Worm (Caenorhabditis elegans) whole organism, young adult: ENCODE results near the gene sand-1.

Source experiments
- B0035.1 ChIP-seq: sonication (generic microtip); optimal IDR thresholded peaks from 2 replicates; lab custom pipeline; 2016; ENCODE audit warnings: missing genetic modification characterization, mild to moderate bottlenecking, missing compliant biosample characterization, missing genotype, missing genetic modification reagents
- C17E4.6 ChIP-seq: fragments of 200-800 bp; sonication (Bioruptor generic); IDR thresholded peaks from 2 replicates; pipeline ENCODE4 v1.3.6; 2022; ENCODE audit warnings: missing genetic modification reagents, missing genetic modification characterization, missing compliant biosample characterization
- F39B2.1 ChIP-seq: fragments of 200-800 bp; sonication (Bioruptor generic); IDR thresholded peaks from 2 replicates; pipeline ENCODE4 v1.3.6; 2022; ENCODE audit warnings: missing genetic modification reagents, missing genetic modification characterization, missing compliant biosample characterization
- F55B11.4 ChIP-seq: sonication (generic microtip); optimal IDR thresholded peaks from 2 replicates; lab custom pipeline; 2016; ENCODE audit warnings: missing compliant biosample characterization, missing genetic modification characterization, borderline replicate concordance; ENCODE audit not compliant: insufficient read depth
- F57A8.1 ChIP-seq: fragments of 200-800 bp; sonication (Bioruptor generic); optimal IDR thresholded peaks from 2 replicates; lab custom pipeline; 2018; ENCODE audit warnings: mild to moderate bottlenecking, missing genetic modification characterization, moderate library complexity, missing compliant biosample characterization
- F57C9.4 ChIP-seq: sonication (generic microtip); optimal IDR thresholded peaks from 2 replicates; lab custom pipeline; 2017; ENCODE audit warnings: mild to moderate bottlenecking, missing genetic modification characterization, missing compliant biosample characterization
- K11D2.4 ChIP-seq: fragments of 200-800 bp; sonication (Bioruptor generic); IDR thresholded peaks from 2 replicates; pipeline ENCODE4 v1.3.6; 2022; ENCODE audit warnings: missing genetic modification reagents, missing genetic modification characterization, missing compliant biosample characterization
- T07F8.4 ChIP-seq: sonication (generic microtip); optimal IDR thresholded peaks from 2 replicates; lab custom pipeline; 2016; ENCODE audit warnings: mild to moderate bottlenecking, missing genetic modification characterization, moderate library complexity, missing compliant biosample characterization
- Y95B8A.8 ChIP-seq: fragments of 200-800 bp; sonication (Bioruptor generic); IDR thresholded peaks from 2 replicates; pipeline ENCODE4 v1.3.6; 2022; ENCODE audit warnings: missing genetic modification reagents, missing genetic modification characterization, missing compliant biosample characterization
- akir-1 ChIP-seq: fragments of 200-800 bp; sonication (Bioruptor generic); optimal IDR thresholded peaks from 2 replicates; lab custom pipeline; 2018; ENCODE audit warnings: mild to moderate bottlenecking, missing genetic modification characterization, moderate library complexity, missing compliant biosample characterization
- aptf-3 ChIP-seq: fragments of 200-800 bp; sonication (Bioruptor generic); IDR thresholded peaks from 2 replicates; pipeline ENCODE4 v1.3.6; 2022; ENCODE audit warnings: missing genetic modification characterization, missing compliant biosample characterization
- attf-3 ChIP-seq: fragments of 200-800 bp; sonication (Bioruptor generic); conservative IDR thresholded peaks from 2 replicates; pipeline ENCODE4 v1.3.6; 2022; ENCODE audit warnings: missing genetic modification reagents, missing genetic modification characterization, missing compliant biosample characterization
- attf-6 ChIP-seq: fragments of 200-800 bp; sonication (Bioruptor generic); IDR thresholded peaks from 2 replicates; pipeline ENCODE4 v1.3.6; 2022; ENCODE audit warnings: missing genetic modification reagents, missing genetic modification characterization, missing compliant biosample characterization
- ceh-40 ChIP-seq: fragments of 200-800 bp; sonication (Bioruptor generic); IDR thresholded peaks from 2 replicates; pipeline ENCODE4 v1.3.6; 2022; ENCODE audit warnings: missing genetic modification characterization, missing compliant biosample characterization
- ceh-79 ChIP-seq: sonication (generic microtip); optimal IDR thresholded peaks from 2 replicates; lab custom pipeline; 2017; ENCODE audit warnings: mild to moderate bottlenecking, missing genetic modification characterization, missing compliant biosample characterization
- chd-7 ChIP-seq: sonication (generic microtip); optimal IDR thresholded peaks from 2 replicates; lab custom pipeline; 2016; ENCODE audit warnings: mild to moderate bottlenecking, missing genetic modification characterization, moderate library complexity, missing compliant biosample characterization
- die-1 ChIP-seq: sonication (generic microtip); optimal IDR thresholded peaks from 2 replicates; lab custom pipeline; 2016; ENCODE audit warnings: missing genotype, mild to moderate bottlenecking, missing genetic modification characterization, missing compliant biosample characterization
- efl-1 ChIP-seq: fragments of 150-350 bp; optimal IDR thresholded peaks from 2 replicates; lab custom pipeline; 2014; ENCODE audit warnings: missing biosample characterization, missing genetic modification reagents, missing genetic modification characterization
- egl-18 ChIP-seq: fragments of 200-800 bp; sonication (Bioruptor generic); IDR thresholded peaks from 2 replicates; pipeline ENCODE4 v1.3.6; 2022; ENCODE audit warnings: missing genetic modification reagents, missing genetic modification characterization, missing compliant biosample characterization
- egrh-3 ChIP-seq: fragments of 200-800 bp; sonication (Bioruptor generic); IDR thresholded peaks from 2 replicates; pipeline ENCODE4 v1.3.6; 2022; ENCODE audit warnings: missing genetic modification reagents, missing genetic modification characterization, missing compliant biosample characterization
- ets-4 ChIP-seq: fragments of 200-800 bp; sonication (Bioruptor generic); optimal IDR thresholded peaks from 2 replicates; lab custom pipeline; 2018; ENCODE audit warnings: mild to moderate bottlenecking, missing genetic modification characterization, missing compliant biosample characterization
- fkh-3 ChIP-seq: sonication (generic microtip); optimal IDR thresholded peaks from 2 replicates; lab custom pipeline; 2016; ENCODE audit warnings: mild to moderate bottlenecking, missing genetic modification characterization, missing compliant biosample characterization
- hsf-1 ChIP-seq: fragments of 200-800 bp; sonication (Bioruptor generic); IDR thresholded peaks from 2 replicates; pipeline ENCODE4 v1.3.6; 2022; ENCODE audit warnings: missing genetic modification reagents, missing genetic modification characterization, missing compliant biosample characterization
- let-526 ChIP-seq: fragments of 200-800 bp; sonication (Bioruptor generic); IDR thresholded peaks from 2 replicates; pipeline ENCODE4 v1.3.6; 2022; ENCODE audit warnings: missing genetic modification reagents, missing genetic modification characterization, missing compliant biosample characterization
- let-607 ChIP-seq, 2 experiments: fragments of 200-800 bp in 1 of 2; sonication (Bioruptor generic) in 1 of 2; sonication (generic microtip) in 1 of 2; optimal IDR thresholded peaks; 2 replicates each; lab custom pipeline; 2016 to 2018; ENCODE audit warnings: mild to moderate bottlenecking in 2 of 2, missing compliant biosample characterization in 2 of 2, missing genetic modification characterization in 2 of 2, moderate library complexity in 2 of 2, missing genotype in 1 of 2
- lsy-27 ChIP-seq: sonication (generic microtip); optimal IDR thresholded peaks from 2 replicates; lab custom pipeline; 2017; ENCODE audit warnings: missing genetic modification characterization, mild to moderate bottlenecking, missing compliant biosample characterization, antibody characterized with exemption, missing genotype, borderline replicate concordance; ENCODE audit not compliant: insufficient read depth
- madf-8 ChIP-seq: fragments of 200-800 bp; sonication (Bioruptor generic); conservative IDR thresholded peaks from 2 replicates; pipeline ENCODE4 v1.3.6; 2022; ENCODE audit warnings: missing genetic modification reagents, missing genetic modification characterization, missing compliant biosample characterization
- nfya-2 ChIP-seq: fragments of 200-800 bp; sonication (Bioruptor generic); IDR thresholded peaks from 2 replicates; pipeline ENCODE4 v1.3.6; 2022; ENCODE audit warnings: missing genetic modification reagents, missing genetic modification characterization, missing compliant biosample characterization
- nhr-120 ChIP-seq: fragments of 200-800 bp; sonication (Bioruptor generic); IDR thresholded peaks from 2 replicates; pipeline ENCODE4 v1.3.6; 2022; ENCODE audit warnings: missing genetic modification characterization, missing compliant biosample characterization
- nhr-80 ChIP-seq: sonication (generic microtip); optimal IDR thresholded peaks from 2 replicates; lab custom pipeline; 2016; ENCODE audit warnings: missing genetic modification characterization, missing compliant biosample characterization
- nhr-90 ChIP-seq: sonication (generic microtip); optimal IDR thresholded peaks from 2 replicates; lab custom pipeline; 2016; ENCODE audit warnings: missing genotype, mild to moderate bottlenecking, missing genetic modification characterization, missing compliant biosample characterization
- rcor-1 ChIP-seq: fragments of 200-800 bp; sonication (Bioruptor generic); IDR thresholded peaks from 2 replicates; pipeline ENCODE4 v1.3.6; 2022; ENCODE audit warnings: missing genetic modification reagents, missing genetic modification characterization, missing compliant biosample characterization
- sdz-38 ChIP-seq: sonication (generic microtip); optimal IDR thresholded peaks from 2 replicates; lab custom pipeline; 2016; ENCODE audit warnings: missing genotype, missing genetic modification characterization, missing compliant biosample characterization
- snpc-3.4 ChIP-seq: sonication (generic microtip); optimal IDR thresholded peaks from 2 replicates; lab custom pipeline; 2017; ENCODE audit warnings: missing genetic modification characterization, mild to moderate bottlenecking, missing compliant biosample characterization, antibody characterized with exemption, moderate library complexity, missing genotype, missing genetic modification reagents
- snpc-4 ChIP-seq, 5 experiments: fragments of 150-350 bp in 1 of 5; sonication (generic microtip) in 4 of 5; optimal IDR thresholded peaks; 2 replicates each; lab custom pipeline; 2014 to 2018; ENCODE audit warnings: missing genetic modification characterization in 5 of 5, missing biosample characterization in 3 of 5, antibody characterized with exemption in 2 of 5, mild to moderate bottlenecking in 2 of 5, missing compliant biosample characterization in 2 of 5, missing genotype in 2 of 5, moderate library complexity in 2 of 5, missing genetic modification reagents in 1 of 5
- somi-1 ChIP-seq: fragments of 200-800 bp; sonication (Bioruptor generic); optimal IDR thresholded peaks from 2 replicates; lab custom pipeline; 2018; ENCODE audit warnings: mild to moderate bottlenecking, missing genetic modification characterization, missing compliant biosample characterization
- sptf-2 ChIP-seq: fragments of 200-800 bp; sonication (Bioruptor generic); optimal IDR thresholded peaks from 2 replicates; lab custom pipeline; 2018; ENCODE audit warnings: mild to moderate bottlenecking, missing genetic modification characterization, missing compliant biosample characterization
- tbp1 ChIP-seq: fragments of 200-800 bp; sonication (Bioruptor generic); optimal IDR thresholded peaks from 2 replicates; lab custom pipeline; 2018; ENCODE audit warnings: mild to moderate bottlenecking, missing genetic modification characterization, missing compliant biosample characterization
- tbx-9 ChIP-seq: sonication (generic microtip); optimal IDR thresholded peaks from 2 replicates; lab custom pipeline; 2016; ENCODE audit warnings: borderline replicate concordance, missing genetic modification characterization, inconsistent platforms, missing compliant biosample characterization
- tlf-1 ChIP-seq: fragments of 200-800 bp; sonication (Bioruptor generic); optimal IDR thresholded peaks from 2 replicates; lab custom pipeline; 2018; ENCODE audit warnings: mild to moderate bottlenecking, missing genetic modification characterization, missing compliant biosample characterization
- unc-130 ChIP-seq: sonication (generic microtip); optimal IDR thresholded peaks from 2 replicates; lab custom pipeline; 2016; ENCODE audit warnings: missing genetic modification reagents, missing genetic modification characterization, missing compliant biosample characterization
- unc-62 ChIP-seq: fragments of 150-350 bp; optimal IDR thresholded peaks from 2 replicates; lab custom pipeline; 2014; ENCODE audit warnings: missing biosample characterization, missing genetic modification reagents, missing genetic modification characterization
- ztf-18 ChIP-seq: sonication (generic microtip); optimal IDR thresholded peaks from 2 replicates; lab custom pipeline; 2016; ENCODE audit warnings: missing genotype, mild to moderate bottlenecking, missing genetic modification characterization, missing compliant biosample characterization
- ztf-22 ChIP-seq: fragments of 200-800 bp; sonication (Bioruptor generic); optimal IDR thresholded peaks from 2 replicates; lab custom pipeline; 2018; ENCODE audit warnings: mild to moderate bottlenecking, missing genetic modification characterization, moderate library complexity, missing compliant biosample characterization
- ztf-28 ChIP-seq: fragments of 200-800 bp; sonication (Bioruptor generic); IDR thresholded peaks from 2 replicates; pipeline ENCODE4 v1.3.6; 2022; ENCODE audit warnings: missing genetic modification reagents, missing genetic modification characterization, missing compliant biosample characterization

The sand-1 gene

DNA sequence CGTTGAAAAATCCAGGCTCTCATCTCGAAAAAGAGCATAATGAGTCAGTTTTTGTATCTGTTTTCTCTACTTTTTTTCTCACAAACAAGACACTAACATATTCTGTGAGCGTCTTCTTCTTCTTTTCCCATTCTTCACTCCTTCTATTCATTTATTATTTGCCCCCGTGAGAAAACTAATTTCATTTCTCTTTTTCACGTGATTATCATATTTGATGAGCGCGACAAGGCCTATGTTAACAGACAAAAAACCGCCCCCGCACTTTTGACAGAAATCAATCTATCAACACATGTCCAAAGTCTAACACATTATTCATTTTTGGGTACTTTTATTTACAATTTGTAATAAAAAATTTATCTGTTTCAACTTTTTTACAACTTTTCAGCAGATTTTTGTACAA lies 29.0 kb upstream of the sand-1 start:
- TF ChIP-seq snpc-3.4 (tag; lab: Kevin White, UChicago): no peak
- no peak for TF ChIP-seq attf-3 (GFP tag; lab: Robert Waterston, UW)
- TF ChIP-seq ets-4 (GFP tag; lab: Kevin White, UChicago): no peak
- TF ChIP-seq K11D2.4: no peak
- no peak for TF ChIP-seq tlf-1 (GFP tag; lab: Kevin White, UChicago)
- TF ChIP-seq egrh-3 (GFP tag; lab: Robert Waterston, UW): no peak
- TF ChIP-seq ztf-18 (tag; lab: Kevin White, UChicago): no peak

DNA sequence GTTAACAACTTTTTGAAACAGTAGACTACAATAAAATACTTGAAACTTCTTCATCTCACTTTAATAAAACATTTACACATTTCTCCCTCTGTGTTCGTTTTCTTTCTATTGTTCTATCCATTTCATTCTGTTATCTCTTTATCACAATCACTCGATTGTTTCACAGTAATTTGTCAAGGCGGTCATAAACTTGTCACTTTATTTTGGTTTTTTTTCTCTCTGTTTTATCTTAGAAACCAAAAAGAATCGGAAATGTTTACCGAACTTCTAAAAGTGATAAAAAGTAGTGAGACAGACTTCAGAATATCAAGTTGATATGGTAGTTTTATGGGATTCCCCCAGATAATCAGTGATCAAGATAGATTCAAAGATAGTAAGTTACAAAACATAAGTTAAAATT lies 27.4 kb upstream of the sand-1 start, which contains the start of gene Y4C6B.2:
Y4C6B.2 (plus strand) TSS at position 320 of the 400 bp plus-strand sequence.
- TF ChIP-seq nhr-90 (tag; lab: Kevin White, UChicago): no peak
- no peak for TF ChIP-seq F57A8.1 (GFP tag; lab: Kevin White, UChicago)
- TF ChIP-seq ceh-79: no peak
- TF ChIP-seq unc-62 (GFP tag; lab: Kevin White, UChicago): no peak
- TF ChIP-seq unc-130: no peak
- no peak for TF ChIP-seq nhr-80
- TF ChIP-seq hsf-1 (GFP tag; lab: Robert Waterston, UW): no peak
- TF ChIP-seq die-1 (tag; lab: Kevin White, UChicago): no peak
- no peak for TF ChIP-seq tbx-9 (tag; lab: Kevin White, UChicago)
- no peak for TF ChIP-seq lsy-27 (tag; lab: Kevin White, UChicago)
- no peak for TF ChIP-seq sdz-38
- no peak for TF ChIP-seq let-607 (tag; optimal IDR thresholded peaks at IDR 0.05; lab: Kevin White, UChicago)
- no peak for TF ChIP-seq let-526 (GFP tag; lab: Robert Waterston, UW)
- no peak for TF ChIP-seq egrh-3 (GFP tag; lab: Robert Waterston, UW)
- no peak for TF ChIP-seq F57C9.4 (tag; lab: Kevin White, UChicago)
- no peak for TF ChIP-seq C17E4.6 (GFP tag; lab: Robert Waterston, UW)
- no peak for TF ChIP-seq nhr-120
- TF ChIP-seq somi-1: no peak
- no peak for TF ChIP-seq F39B2.1 (GFP tag; lab: Robert Waterston, UW)

DNA sequence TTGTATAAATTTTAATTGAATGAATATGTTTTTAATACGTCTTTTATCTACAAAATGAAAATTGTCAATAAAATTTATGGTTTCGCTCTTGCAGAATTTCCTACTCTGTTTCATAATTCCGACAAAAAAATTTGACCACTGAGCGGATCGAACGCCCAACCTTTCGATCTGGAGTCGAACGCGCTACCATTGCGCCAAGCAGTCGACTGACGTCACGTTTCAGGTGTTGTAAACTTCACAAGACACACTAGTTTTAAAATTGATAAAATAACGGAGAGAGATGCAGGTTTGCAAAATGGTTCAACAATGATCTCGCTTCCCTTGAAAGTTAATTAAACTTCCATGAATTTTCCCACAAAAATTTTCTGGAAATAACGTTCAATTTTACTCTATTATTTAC lies 22.5 kb upstream of the sand-1 start:
- TF ChIP-seq madf-8 (GFP tag; lab: Robert Waterston, UW) (no peak), snpc-4 (GFP tag; optimal IDR thresholded peaks at IDR 0.05; lab: Kevin White, UChicago) (peak; percentile 83), snpc-4 (tag; optimal IDR thresholded peaks at IDR 0.05; lab: Kevin White, UChicago) (peak; percentile 71 to 93 (median 90)), nfya-2 (GFP tag; lab: Robert Waterston, UW) (no peak), sptf-2 (GFP tag; lab: Kevin White, UChicago) (no peak), efl-1 (GFP tag; lab: Kevin White, UChicago) (no peak), tbx-9 (tag; lab: Kevin White, UChicago) (no peak), aptf-3 (GFP tag; lab: Robert Waterston, UW) (no peak), F55B11.4 (tag; lab: Kevin White, UChicago) (no peak), C17E4.6 (GFP tag; lab: Robert Waterston, UW) (no peak), chd-7 (tag; lab: Kevin White, UChicago) (no peak), B0035.1 (tag; lab: Kevin White, UChicago) (no peak), egl-18 (GFP tag; lab: Robert Waterston, UW) (no peak), tbp1 (GFP tag; lab: Kevin White, UChicago) (peak; percentile 87), ceh-79 (no peak), T07F8.4 (no peak), F39B2.1 (GFP tag; lab: Robert Waterston, UW) (no peak), Y95B8A.8 (0 out of 2 replicates have a peak, but pooled peaks have one; percentile 24), fkh-3 (no peak), rcor-1 (GFP tag; lab: Robert Waterston, UW) (no peak), attf-6 (GFP tag; lab: Robert Waterston, UW) (peak; percentile 46; the same call in 1 of the 2 replicates), ztf-28 (GFP tag; lab: Robert Waterston, UW) (no peak), F57A8.1 (GFP tag; lab: Kevin White, UChicago) (no peak), ztf-22 (GFP tag; lab: Kevin White, UChicago) (no peak), ceh-40 (GFP tag; lab: Robert Waterston, UW) (no peak), hsf-1 (GFP tag; lab: Robert Waterston, UW) (no peak), unc-130 (no peak), akir-1 (GFP tag; lab: Kevin White, UChicago) (no peak)
